Fruit fly (Drosophila melanogaster) whole organism, prepupa: ENCODE measurements around the gene CG32267.
A peak's percentile ranks its signal among the peaks of the same experiment; 100 is the strongest.

Source experiments
- Blimp-1 ChIP-seq: fragments of 200-800 bp; sonication (Bioruptor generic); optimal IDR thresholded peaks from 3 replicates; lab custom pipeline; 2017; ENCODE audit warnings: missing biosample characterization, missing genetic modification characterization, mild to moderate bottlenecking, moderate library complexity, missing genetic modification reagents
- CG10631 ChIP-seq: fragments of 200-800 bp; sonication (Bioruptor generic); optimal IDR thresholded peaks from 2 replicates; lab custom pipeline; 2016; ENCODE audit warnings: missing biosample characterization, missing genetic modification characterization
- CG11762 ChIP-seq: fragments of 200-800 bp; sonication (Bioruptor generic); optimal IDR thresholded peaks from 3 replicates; lab custom pipeline; 2016; ENCODE audit warnings: missing biosample characterization, missing genetic modification characterization; ENCODE audit not compliant: insufficient read depth
- CG11902 ChIP-seq: fragments of 200-800 bp; sonication (Bioruptor generic); optimal IDR thresholded peaks from 3 replicates; lab custom pipeline; 2016; ENCODE audit warnings: missing biosample characterization, missing genetic modification characterization
- CG15336 ChIP-seq: fragments of 200-800 bp; sonication (Bioruptor generic); IDR thresholded peaks from 2 replicates; pipeline ENCODE4 v1.3.6; 2022; ENCODE audit warnings: missing biosample characterization, missing genetic modification characterization
- CG16779 ChIP-seq: fragments of 200-800 bp; sonication (Bioruptor generic); optimal IDR thresholded peaks from 3 replicates; lab custom pipeline; 2017; ENCODE audit warnings: missing biosample characterization, mild to moderate bottlenecking, missing genetic modification characterization
- CG3032 ChIP-seq: fragments of 200-800 bp; optimal IDR thresholded peaks from 2 replicates; lab custom pipeline; 2019; ENCODE audit warnings: missing biosample characterization, mild to moderate bottlenecking, missing genetic modification characterization, moderate library complexity
- CG31627 ChIP-seq: fragments of 200-800 bp; sonication (Bioruptor generic); optimal IDR thresholded peaks from 3 replicates; lab custom pipeline; 2016; ENCODE audit warnings: missing biosample characterization, missing genetic modification characterization
- CG32006 ChIP-seq: fragments of 200-800 bp; sonication (Bioruptor generic); optimal IDR thresholded peaks from 3 replicates; lab custom pipeline; 2017; ENCODE audit warnings: missing biosample characterization, mild to moderate bottlenecking, missing genetic modification characterization
- CG3919 ChIP-seq: fragments of 200-800 bp; sonication (Bioruptor generic); optimal IDR thresholded peaks from 3 replicates; lab custom pipeline; 2016; ENCODE audit warnings: missing biosample characterization, missing genetic modification characterization
- CG6276 ChIP-seq: fragments of 200-800 bp; sonication (Bioruptor generic); optimal IDR thresholded peaks from 2 replicates; lab custom pipeline; 2017; ENCODE audit warnings: missing biosample characterization, mild to moderate bottlenecking, missing genetic modification characterization
- CG6808 ChIP-seq: fragments of 200-800 bp; sonication (Bioruptor generic); optimal IDR thresholded peaks from 3 replicates; lab custom pipeline; 2017; ENCODE audit warnings: missing biosample characterization, missing genetic modification characterization, mild to moderate bottlenecking, moderate library complexity, missing genetic modification reagents
- CG6854 ChIP-seq: fragments of 200-800 bp; sonication (Bioruptor generic); optimal IDR thresholded peaks from 2 replicates; lab custom pipeline; 2017; ENCODE audit warnings: missing biosample characterization, mild to moderate bottlenecking, missing genetic modification characterization
- CG7368 ChIP-seq: fragments of 200-800 bp; sonication (Bioruptor generic); optimal IDR thresholded peaks from 3 replicates; lab custom pipeline; 2016; ENCODE audit warnings: missing biosample characterization, missing genetic modification characterization
- CG8119 ChIP-seq: fragments of 200-800 bp; sonication (Bioruptor generic); IDR thresholded peaks from 3 replicates; pipeline ENCODE4 v1.3.6; 2022; ENCODE audit warnings: missing biosample characterization, missing genetic modification characterization
- CG8632 ChIP-seq: fragments of 200-800 bp; sonication (Bioruptor generic); optimal IDR thresholded peaks from 3 replicates; lab custom pipeline; 2016; ENCODE audit warnings: missing biosample characterization, missing genetic modification characterization
- Eip78C ChIP-seq: fragments of 200-800 bp; sonication (Bioruptor generic); peaks from one replicate; lab custom pipeline; 2016; ENCODE audit warnings: missing biosample characterization, missing genetic modification characterization
- Eip93F ChIP-seq: fragments of 200-800 bp; sonication (Bioruptor generic); optimal IDR thresholded peaks from 2 replicates; lab custom pipeline; 2016; ENCODE audit warnings: missing biosample characterization, mild to moderate bottlenecking, missing genetic modification characterization
- Ets21C ChIP-seq: fragments of 200-800 bp; sonication (Bioruptor generic); optimal IDR thresholded peaks from 3 replicates; lab custom pipeline; 2016; ENCODE audit warnings: missing biosample characterization, missing genetic modification characterization
- Ets96B ChIP-seq: fragments of 200-800 bp; optimal IDR thresholded peaks from 2 replicates; lab custom pipeline; 2019; ENCODE audit warnings: missing biosample characterization, mild to moderate bottlenecking, missing genetic modification characterization, moderate library complexity
- Gug ChIP-seq: fragments of 200-800 bp; sonication (Bioruptor generic); IDR thresholded peaks from 2 replicates; pipeline ENCODE4 v1.3.6; 2022; ENCODE audit warnings: missing biosample characterization, missing genetic modification characterization
- Hr4 ChIP-seq: fragments of 200-800 bp; sonication (Bioruptor generic); optimal IDR thresholded peaks from 3 replicates; lab custom pipeline; 2016; ENCODE audit warnings: missing biosample characterization, missing genetic modification characterization
- Met ChIP-seq: fragments of 200-800 bp; sonication (Bioruptor generic); optimal IDR thresholded peaks from 3 replicates; lab custom pipeline; 2016; ENCODE audit warnings: missing biosample characterization, missing genetic modification characterization
- OdsH ChIP-seq: fragments of 200-800 bp; sonication (Bioruptor generic); optimal IDR thresholded peaks from 3 replicates; lab custom pipeline; 2016; ENCODE audit warnings: missing biosample characterization, missing genetic modification characterization
- Sox102F ChIP-seq: fragments of 200-800 bp; sonication (Bioruptor generic); optimal IDR thresholded peaks from 2 replicates; lab custom pipeline; 2016; ENCODE audit warnings: missing biosample characterization, mild to moderate bottlenecking, missing genetic modification characterization
- Sox14 ChIP-seq: fragments of 200-800 bp; sonication (Bioruptor generic); optimal IDR thresholded peaks from 3 replicates; lab custom pipeline; 2016; ENCODE audit warnings: missing biosample characterization, missing genetic modification characterization
- Sox15 ChIP-seq: fragments of 200-800 bp; sonication (Bioruptor generic); optimal IDR thresholded peaks from 3 replicates; lab custom pipeline; 2016; ENCODE audit warnings: missing biosample characterization, missing genetic modification characterization
- achi ChIP-seq: fragments of 200-800 bp; sonication (Bioruptor generic); optimal IDR thresholded peaks from 3 replicates; lab custom pipeline; 2016; ENCODE audit warnings: missing biosample characterization, missing genetic modification characterization
- acj6 ChIP-seq: fragments of 200-800 bp; sonication (Bioruptor generic); optimal IDR thresholded peaks from 3 replicates; lab custom pipeline; 2016; ENCODE audit warnings: missing biosample characterization, missing genetic modification characterization
- cyc ChIP-seq: fragments of 200-800 bp; sonication (Bioruptor generic); optimal IDR thresholded peaks from 3 replicates; lab custom pipeline; 2016; ENCODE audit warnings: missing biosample characterization, missing genetic modification characterization
- dsx ChIP-seq: fragments of 200-800 bp; optimal IDR thresholded peaks from 3 replicates; lab custom pipeline; 2019; ENCODE audit warnings: missing biosample characterization, mild to moderate bottlenecking, missing genetic modification characterization, moderate library complexity; ENCODE audit not compliant: poor library complexity, severe bottlenecking
- eg ChIP-seq: fragments of 200-800 bp; sonication (Bioruptor generic); IDR thresholded peaks from 3 replicates; pipeline ENCODE4 v1.3.6; 2022; ENCODE audit warnings: missing biosample characterization, missing genetic modification characterization
- esn ChIP-seq: fragments of 200-800 bp; sonication (Bioruptor generic); optimal IDR thresholded peaks from 2 replicates; lab custom pipeline; 2016; ENCODE audit warnings: missing biosample characterization, mild to moderate bottlenecking, missing genetic modification characterization, moderate library complexity
- fd59A ChIP-seq: fragments of 200-800 bp; sonication (Bioruptor generic); optimal IDR thresholded peaks from 2 replicates; lab custom pipeline; 2017; ENCODE audit warnings: missing biosample characterization, mild to moderate bottlenecking, missing genetic modification characterization, missing genetic modification reagents
- fkh ChIP-seq: fragments of 200-800 bp; sonication (Bioruptor generic); optimal IDR thresholded peaks from 3 replicates; lab custom pipeline; 2017; ENCODE audit warnings: missing biosample characterization, mild to moderate bottlenecking, missing genetic modification characterization, moderate library complexity
- pdm3 ChIP-seq: fragments of 200-800 bp; sonication (Bioruptor generic); optimal IDR thresholded peaks from 3 replicates; lab custom pipeline; 2016; ENCODE audit warnings: missing biosample characterization, missing genetic modification characterization
- salr ChIP-seq, 2 experiments: fragments of 200-800 bp; sonication (Bioruptor generic); optimal IDR thresholded peaks; 3 replicates each; lab custom pipeline; 2016 to 2018; ENCODE audit warnings: missing biosample characterization in 2 of 2, missing genetic modification characterization in 2 of 2, mild to moderate bottlenecking in 1 of 2
- spab ChIP-seq: fragments of 200-800 bp; sonication (Bioruptor generic); optimal IDR thresholded peaks from 2 replicates; lab custom pipeline; 2017; ENCODE audit warnings: missing biosample characterization, mild to moderate bottlenecking, missing genetic modification characterization, missing genetic modification reagents
- ss ChIP-seq, 2 experiments: fragments of 200-800 bp; sonication (Bioruptor generic); optimal IDR thresholded peaks; 2 replicates in 1 of 2; 3 replicates in 1 of 2; lab custom pipeline; 2017 to 2018; ENCODE audit warnings: mild to moderate bottlenecking in 2 of 2, missing biosample characterization in 2 of 2, missing genetic modification characterization in 2 of 2, moderate library complexity in 1 of 2
- svp ChIP-seq: fragments of 200-800 bp; sonication (Bioruptor generic); peaks from one replicate; lab custom pipeline; 2016; ENCODE audit warnings: missing biosample characterization, missing genetic modification characterization
- vri ChIP-seq: fragments of 200-800 bp; sonication (Bioruptor generic); optimal IDR thresholded peaks from 3 replicates; lab custom pipeline; 2016; ENCODE audit warnings: missing biosample characterization, mild to moderate bottlenecking, missing genetic modification characterization

CG32267 gene

DNA sequence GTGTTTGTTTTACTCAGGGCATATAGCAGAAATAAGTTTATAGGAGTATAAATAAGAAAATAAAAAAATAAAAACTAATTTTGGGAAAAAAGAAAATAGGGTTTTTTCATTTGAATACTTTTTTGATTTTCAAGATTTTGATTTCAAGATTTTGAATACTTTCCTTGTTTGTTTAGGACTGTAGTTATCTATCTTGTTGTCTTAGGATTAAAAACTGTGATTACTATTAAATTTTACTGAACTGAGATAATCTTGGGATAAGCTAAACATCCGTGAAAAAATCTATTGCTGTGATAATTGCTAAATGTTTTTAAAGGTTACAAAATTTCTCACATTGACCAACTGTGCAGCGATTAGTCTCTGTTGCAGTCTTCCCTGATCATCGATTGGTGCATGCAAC lies 41.1 kb upstream of the CG32267 start (continued):
- TF ChIP-seq dsx (GFP tag; lab: Kevin White, UChicago) (no peak), Sox102F (GFP tag; lab: Kevin White, UChicago) (peak; percentile 65), Sox14 (peak; percentile 73), svp (GFP tag; lab: Kevin White, UChicago) (peak; percentile 85), CG10631 (GFP tag; lab: Kevin White, UChicago) (peak; percentile 81), CG11762 (GFP tag; lab: Kevin White, UChicago) (peak; percentile 16), cyc (GFP tag; lab: Kevin White, UChicago) (peak; percentile 65), Eip78C (peak; percentile 88), CG16779 (tag; lab: Kevin White, UChicago) (peak; percentile 31), Eip93F (GFP tag; lab: Kevin White, UChicago) (no peak), CG6276 (GFP tag; lab: Kevin White, UChicago) (no peak), Met (GFP tag; lab: Kevin White, UChicago) (peak; percentile 77), CG8632 (GFP tag; lab: Kevin White, UChicago) (peak; percentile 9), Gug (GFP tag; lab: Robert Waterston, UW) (no peak)

dm6 chr3L:3512567-3512966 lies 40.7 kb upstream of the CG32267 start, which contains the start of gene ImpE2:
Gene ImpE2 (minus strand): TSS chr3L:3512681.
- TF ChIP-seq dsx (GFP tag; lab: Kevin White, UChicago) (peak; percentile 38), CG6808 (no peak), pdm3 (GFP tag; lab: Kevin White, UChicago) (no peak), CG10631 (GFP tag; lab: Kevin White, UChicago) (no peak), ss (GFP tag; optimal IDR thresholded peaks at IDR 0.05; lab: Kevin White, UChicago) (no peak), acj6 (no peak)

dm6 chr3L:3503248-3503647 lies 31.3 kb upstream of the CG32267 start:
- TF ChIP-seq Gug (GFP tag; lab: Robert Waterston, UW) (no peak), CG15336 (GFP tag; lab: Robert Waterston, UW) (peak; percentile 38), Hr4 (GFP tag; lab: Kevin White, UChicago) (peak; percentile 22)

DNA sequence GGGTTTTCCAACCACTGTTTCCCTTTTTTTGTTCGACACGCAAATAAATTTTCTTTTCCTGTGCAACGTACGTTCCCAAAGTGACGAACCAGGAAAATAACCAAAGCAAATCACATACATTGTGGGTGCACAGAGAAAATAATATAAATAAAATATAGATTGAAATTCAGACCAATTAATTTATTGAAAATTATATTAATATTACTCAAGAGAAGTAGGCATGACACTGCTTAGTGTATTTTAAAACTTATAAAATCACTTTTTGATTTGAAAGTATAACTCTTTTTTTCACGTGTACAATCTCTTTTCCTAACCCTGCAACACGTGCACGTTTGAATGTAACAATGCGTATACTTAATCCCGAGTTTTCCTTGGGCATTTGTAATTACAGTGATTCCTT lies 24.7 kb upstream of the CG32267 start:
- TF ChIP-seq fd59A (GFP tag; lab: Kevin White, UChicago) (no peak), Blimp-1 (GFP tag; lab: Kevin White, UChicago) (no peak), vri (GFP tag; lab: Kevin White, UChicago) (no peak), CG15336 (GFP tag; lab: Robert Waterston, UW) (0 out of 2 replicates have a peak, but pooled peaks have one; percentile 16), CG11762 (GFP tag; lab: Kevin White, UChicago) (no peak), CG32006 (peak; percentile 30), CG7368 (GFP tag; lab: Kevin White, UChicago) (no peak), esn (GFP tag; lab: Kevin White, UChicago) (no peak), pdm3 (GFP tag; lab: Kevin White, UChicago) (no peak), spab (GFP tag; lab: Kevin White, UChicago) (no peak), CG8119 (peak; percentile 28; the same call in 1 of the 3 replicates), OdsH (GFP tag; lab: Kevin White, UChicago) (no peak), CG6854 (no peak), svp (GFP tag; lab: Kevin White, UChicago) (peak; percentile 19), dsx (GFP tag; lab: Kevin White, UChicago) (peak; percentile 40), CG31627 (GFP tag; lab: Kevin White, UChicago) (no peak), achi (GFP tag; lab: Kevin White, UChicago) (no peak), Sox15 (GFP tag; lab: Kevin White, UChicago) (no peak), fkh (no peak), CG3032 (tag; lab: Kevin White, UChicago) (peak; percentile 3), CG6808 (no peak), Ets21C (GFP tag; lab: Kevin White, UChicago) (no peak), Ets96B (tag; lab: Kevin White, UChicago) (no peak), Eip78C (peak; percentile 55), salr (GFP tag; optimal IDR thresholded peaks at IDR 0.05; lab: Kevin White, UChicago) (no peak), CG11902 (no peak), acj6 (peak; percentile 0), Hr4 (GFP tag; lab: Kevin White, UChicago) (peak; percentile 9), CG6276 (GFP tag; lab: Kevin White, UChicago) (no peak), CG3919 (no peak), CG10631 (GFP tag; lab: Kevin White, UChicago) (no peak), eg (0 out of 3 replicates have a peak, but pooled peaks have one; percentile 25)
- TF ChIP-seq, all 60 proteins: peak for 10
